Fruit fly (Drosophila melanogaster): ENCODE data around the gene Hsp83.

- TF ChIP-seq Dfd (GFP tag; optimal IDR thresholded peaks at IDR 0.05), result no peak
- TF ChIP-seq Vsx2 (GFP tag; optimal IDR thresholded peaks at IDR 0.05; ENCODE audit: partially characterized antibody), result no peak
- no peak for TF ChIP-seq GATAd (GFP tag; optimal IDR thresholded peaks at IDR 0.05)
Observed at dm6 chr3L:3208895-3209294, 16.1 kb downstream of the Hsp83 start, which contains the start of the genes CG32269 and CG32270.
